Fruit fly (Drosophila melanogaster) whole organism, embryonic: ENCODE data around the gene Ppcs.

ENCODE experiments used
- Abd-B ChIP-seq: fragments of 200-800 bp; sonication (Bioruptor generic); optimal IDR thresholded peaks from 2 replicates; lab custom pipeline; 2018; ENCODE audit warnings: missing biosample characterization, mild to moderate bottlenecking, missing genetic modification characterization, moderate library complexity
- C15 ChIP-seq: fragments of 200-800 bp; sonication (Bioruptor generic); IDR thresholded peaks from 3 replicates; pipeline ENCODE4 v1.3.6; 2022; ENCODE audit warnings: missing biosample characterization, missing genetic modification characterization
- CG10321 ChIP-seq: fragments of 200-800 bp; sonication (Bioruptor generic); IDR thresholded peaks from 2 replicates; pipeline ENCODE4 v1.3.6; 2022; ENCODE audit warnings: missing biosample characterization, missing genetic modification characterization
- CG11456 ChIP-seq: fragments of 200-800 bp; sonication (Bioruptor generic); IDR thresholded peaks from 3 replicates; pipeline ENCODE4 v1.3.6; 2022; ENCODE audit warnings: missing biosample characterization, missing genetic modification characterization
- CG11504 ChIP-seq: fragments of 200-800 bp; sonication (Bioruptor generic); optimal IDR thresholded peaks from 3 replicates; lab custom pipeline; 2019; ENCODE audit warnings: missing biosample characterization, mild to moderate bottlenecking, missing genetic modification characterization, moderate library complexity
- CG11696 ChIP-seq: fragments of 200-800 bp; sonication (Bioruptor generic); IDR thresholded peaks from 2 replicates; pipeline ENCODE4 v1.3.6; 2022; ENCODE audit warnings: missing biosample characterization, missing genetic modification characterization
- CG17186 ChIP-seq: fragments of 200-800 bp; sonication (Bioruptor generic); optimal IDR thresholded peaks from 3 replicates; lab custom pipeline; 2017; ENCODE audit warnings: missing biosample characterization, missing genetic modification reagents, missing genetic modification characterization
- CG17829 ChIP-seq: fragments of 200-800 bp; optimal IDR thresholded peaks from 2 replicates; lab custom pipeline; 2019; ENCODE audit warnings: missing biosample characterization, mild to moderate bottlenecking, missing genetic modification characterization, moderate library complexity
- CG2678 ChIP-seq: fragments of 200-800 bp; sonication (Bioruptor generic); optimal IDR thresholded peaks from 3 replicates; lab custom pipeline; 2019; ENCODE audit warnings: missing biosample characterization, mild to moderate bottlenecking, missing genetic modification characterization, moderate library complexity
- CG30403 ChIP-seq: fragments of 200-800 bp; sonication (Bioruptor generic); optimal IDR thresholded peaks from 3 replicates; lab custom pipeline; 2016; ENCODE audit warnings: missing biosample characterization, missing genetic modification characterization
- CG33213 ChIP-seq: fragments of 200-800 bp; sonication (Bioruptor generic); optimal IDR thresholded peaks from 3 replicates; lab custom pipeline; 2016; ENCODE audit warnings: missing biosample characterization, missing genetic modification characterization
- CG33557 ChIP-seq: fragments of 200-800 bp; sonication (Bioruptor generic); optimal IDR thresholded peaks from 2 replicates; lab custom pipeline; 2019; ENCODE audit warnings: missing biosample characterization, mild to moderate bottlenecking, missing genetic modification characterization, moderate library complexity
- CG4854 ChIP-seq: fragments of 200-800 bp; sonication (Bioruptor generic); optimal IDR thresholded peaks from 2 replicates; lab custom pipeline; 2016; ENCODE audit warnings: missing biosample characterization, missing genetic modification characterization, inconsistent platforms
- CG5180 ChIP-seq: fragments of 200-800 bp; sonication (Bioruptor generic); optimal IDR thresholded peaks from 3 replicates; lab custom pipeline; 2017; ENCODE audit warnings: missing biosample characterization, missing genetic modification characterization, mild to moderate bottlenecking, moderate library complexity, missing genetic modification reagents
- CG7745 ChIP-seq: fragments of 200-800 bp; sonication (Bioruptor generic); optimal IDR thresholded peaks from 2 replicates; lab custom pipeline; 2018; ENCODE audit warnings: missing biosample characterization, mild to moderate bottlenecking, missing genetic modification characterization, moderate library complexity
- CG9437 ChIP-seq: fragments of 200-800 bp; sonication (Bioruptor generic); optimal IDR thresholded peaks from 2 replicates; lab custom pipeline; 2018; ENCODE audit warnings: missing biosample characterization, mild to moderate bottlenecking, missing genetic modification characterization
- CG9817 ChIP-seq: fragments of 200-800 bp; sonication (Bioruptor generic); optimal IDR thresholded peaks from 2 replicates; lab custom pipeline; 2018; ENCODE audit warnings: missing biosample characterization, mild to moderate bottlenecking, missing genetic modification characterization, moderate library complexity
- CG9932 ChIP-seq: fragments of 200-800 bp; sonication (Bioruptor generic); IDR thresholded peaks from 2 replicates; pipeline ENCODE4 v1.3.6; 2022; ENCODE audit warnings: missing biosample characterization, missing genetic modification characterization
- CHES-1-like ChIP-seq: fragments of 200-800 bp; sonication (Bioruptor generic); optimal IDR thresholded peaks from 2 replicates; lab custom pipeline; 2016; ENCODE audit warnings: missing biosample characterization, missing genetic modification characterization
- CoRest ChIP-seq: fragments of 200-800 bp; sonication (Bioruptor generic); optimal IDR thresholded peaks from 3 replicates; lab custom pipeline; 2018; ENCODE audit warnings: missing biosample characterization, mild to moderate bottlenecking, missing genetic modification characterization, moderate library complexity
- Dad ChIP-seq: fragments of 200-800 bp; sonication (Bioruptor generic); optimal IDR thresholded peaks from 3 replicates; lab custom pipeline; 2016; ENCODE audit warnings: missing biosample characterization, missing genetic modification characterization
- Dip3 ChIP-seq: fragments of 200-800 bp; sonication (Bioruptor generic); optimal IDR thresholded peaks from 3 replicates; lab custom pipeline; 2016; ENCODE audit warnings: missing biosample characterization, missing genetic modification characterization
- Dll ChIP-seq: fragments of 200-800 bp; sonication (Bioruptor generic); IDR thresholded peaks from 4 replicates; pipeline ENCODE4 v1.3.6; 2022; ENCODE audit warnings: missing biosample characterization, missing genetic modification characterization; ENCODE audit not compliant: partially characterized antibody
- ERR ChIP-seq: fragments of 200-800 bp; sonication (Bioruptor generic); optimal IDR thresholded peaks from 2 replicates; lab custom pipeline; 2016; ENCODE audit warnings: missing biosample characterization, missing genetic modification characterization
- Gsc ChIP-seq: fragments of 200-800 bp; sonication (Bioruptor generic); IDR thresholded peaks from 2 replicates; pipeline ENCODE4 v1.3.6; 2022; ENCODE audit warnings: missing biosample characterization, missing genetic modification characterization
- Hr39 ChIP-seq: fragments of >200 bp; optimal IDR thresholded peaks from 2 replicates; lab custom pipeline; 2017
- Lim3 ChIP-seq: fragments of 200-800 bp; sonication (Bioruptor generic); IDR thresholded peaks from 2 replicates; pipeline ENCODE4 v1.3.6; 2022; ENCODE audit warnings: missing biosample characterization, missing genetic modification characterization
- Oaz ChIP-seq: fragments of 200-800 bp; sonication (Bioruptor generic); IDR thresholded peaks from 2 replicates; pipeline ENCODE4 v1.3.6; 2022; ENCODE audit warnings: missing biosample characterization, missing genetic modification characterization
- Pdp1 ChIP-seq, 2 experiments: fragments of 200-800 bp; sonication (Bioruptor generic); optimal IDR thresholded peaks; 3 replicates each; lab custom pipeline; 2016; ENCODE audit warnings: missing biosample characterization in 2 of 2, missing genetic modification characterization in 2 of 2, mild to moderate bottlenecking in 1 of 2, moderate library complexity in 1 of 2
- abd-A ChIP-seq: fragments of 200-800 bp; sonication (Bioruptor generic); optimal IDR thresholded peaks from 3 replicates; lab custom pipeline; 2019; ENCODE audit warnings: missing biosample characterization, mild to moderate bottlenecking, missing genetic modification characterization, moderate library complexity
- az2 ChIP-seq: fragments of 200-800 bp; sonication (Bioruptor generic); optimal IDR thresholded peaks from 3 replicates; lab custom pipeline; 2016; ENCODE audit warnings: missing biosample characterization, missing genetic modification characterization
- chn ChIP-seq: fragments of 200-800 bp; sonication (Bioruptor generic); optimal IDR thresholded peaks from 2 replicates; lab custom pipeline; 2016; ENCODE audit warnings: missing biosample characterization, missing genetic modification characterization
- crp ChIP-seq, 2 experiments: fragments of 200-800 bp; sonication (Bioruptor generic); optimal IDR thresholded peaks; 2 replicates in 1 of 2; 3 replicates in 1 of 2; lab custom pipeline; 2017; ENCODE audit warnings: missing biosample characterization in 2 of 2, missing genetic modification characterization in 2 of 2, mild to moderate bottlenecking in 1 of 2, moderate library complexity in 1 of 2
- danr ChIP-seq: fragments of 200-800 bp; sonication (Bioruptor generic); IDR thresholded peaks from 2 replicates; pipeline ENCODE4 v1.3.6; 2022; ENCODE audit warnings: missing biosample characterization, missing genetic modification characterization
- esg ChIP-seq: fragments of 200-800 bp; sonication (Bioruptor generic); conservative IDR thresholded peaks from 2 replicates; pipeline ENCODE4 v1.3.6; 2022; ENCODE audit warnings: missing biosample characterization, missing genetic modification characterization
- h ChIP-seq: fragments of >200 bp; optimal IDR thresholded peaks from 2 replicates; lab custom pipeline; 2017
- jumu ChIP-seq: fragments of 200-800 bp; sonication (Bioruptor generic); optimal IDR thresholded peaks from 3 replicates; lab custom pipeline; 2016; ENCODE audit warnings: missing biosample characterization, missing genetic modification characterization
- lilli ChIP-seq: fragments of 200-800 bp; sonication (Bioruptor generic); optimal IDR thresholded peaks from 3 replicates; lab custom pipeline; 2016; ENCODE audit warnings: missing biosample characterization, missing genetic modification characterization
- mld ChIP-seq: fragments of 200-800 bp; sonication (Bioruptor generic); IDR thresholded peaks from 3 replicates; pipeline ENCODE4 v1.3.6; 2022; ENCODE audit warnings: missing biosample characterization, missing genetic modification characterization; ENCODE audit not compliant: partially characterized antibody
- oc ChIP-seq: fragments of 200-800 bp; sonication (Bioruptor generic); optimal IDR thresholded peaks from 2 replicates; lab custom pipeline; 2018; ENCODE audit warnings: missing biosample characterization, mild to moderate bottlenecking, missing genetic modification characterization, moderate library complexity
- pita ChIP-seq: fragments of 200-800 bp; sonication (Bioruptor generic); optimal IDR thresholded peaks from 2 replicates; lab custom pipeline; 2017; ENCODE audit warnings: missing biosample characterization, mild to moderate bottlenecking, missing genetic modification characterization
- prd ChIP-seq, 3 experiments: fragments of >200 bp in 2 of 3; fragments of 200-800 bp in 1 of 3; sonication (Bioruptor generic) in 1 of 3; optimal IDR thresholded peaks in 2 of 3; IDR thresholded peaks in 1 of 3; 2 replicates in 2 of 3; 3 replicates in 1 of 3; pipeline versions ENCODE4 v1.3.6 to Lab custom; 2017 to 2022; ENCODE audit warnings: missing biosample characterization in 1 of 3, missing genetic modification characterization in 1 of 3
- pum ChIP-seq: fragments of 200-800 bp; sonication (Bioruptor generic); optimal IDR thresholded peaks from 2 replicates; lab custom pipeline; 2016; ENCODE audit warnings: missing biosample characterization, missing genetic modification characterization
- run ChIP-seq: fragments of 200-800 bp; sonication (Bioruptor generic); optimal IDR thresholded peaks from 3 replicates; lab custom pipeline; 2018; ENCODE audit warnings: missing biosample characterization, mild to moderate bottlenecking, missing genetic modification characterization
- sd ChIP-seq: fragments of 200-800 bp; sonication (Bioruptor generic); optimal IDR thresholded peaks from 3 replicates; lab custom pipeline; 2018; ENCODE audit warnings: missing biosample characterization, mild to moderate bottlenecking, missing genetic modification characterization, moderate library complexity
- sens ChIP-seq: fragments of 200-800 bp; sonication (Bioruptor generic); peaks from one replicate; lab custom pipeline; 2016; ENCODE audit warnings: missing biosample characterization, missing genetic modification characterization
- slou ChIP-seq: fragments of 200-800 bp; sonication (Bioruptor generic); optimal IDR thresholded peaks from 3 replicates; lab custom pipeline; 2016; ENCODE audit warnings: missing biosample characterization, missing genetic modification characterization
- sr ChIP-seq: fragments of 200-800 bp; sonication (Bioruptor generic); IDR thresholded peaks from 3 replicates; pipeline ENCODE4 v1.3.6; 2022; ENCODE audit warnings: missing biosample characterization, missing genetic modification characterization

The Ppcs gene

DNA sequence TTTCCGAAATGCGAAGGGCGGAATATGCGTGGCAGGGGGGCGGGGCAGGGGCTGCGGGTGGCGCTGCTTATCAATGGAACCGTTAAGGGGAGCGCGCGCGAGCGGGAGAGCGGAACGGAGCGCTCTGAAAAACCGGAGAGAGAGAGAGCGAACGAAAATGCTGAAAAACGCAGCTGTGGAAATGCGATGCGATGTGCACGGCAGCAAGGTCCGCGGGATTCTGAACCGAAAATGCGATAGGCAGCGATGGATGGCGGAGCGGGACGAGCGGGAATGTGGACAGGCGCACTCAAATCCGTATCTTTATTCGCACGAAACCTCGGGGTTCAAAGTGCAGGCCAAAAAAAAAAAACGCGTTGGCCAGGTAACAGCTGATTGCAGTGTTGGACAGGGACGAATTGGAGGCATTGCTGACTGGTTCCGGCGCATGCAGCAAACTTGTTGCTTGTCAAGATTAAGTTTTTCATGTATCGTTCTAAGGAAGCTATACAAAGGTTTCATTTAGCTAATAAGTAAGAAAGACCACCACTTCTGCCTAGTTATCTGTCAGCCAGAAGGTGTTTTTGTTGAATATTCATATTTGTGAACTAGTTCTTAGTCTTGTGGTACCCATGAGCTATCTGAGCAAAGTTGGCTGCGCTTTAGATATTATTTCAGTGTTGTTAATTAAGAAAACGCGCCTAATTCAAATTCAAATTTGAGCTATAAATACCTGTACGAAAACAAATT is at the start of gene Ppcs (continued):
- TF ChIP-seq CG5180 (GFP tag; lab: Kevin White, UChicago) = peak; percentile 30
- peak; percentile 61; the same call in 2 of the 4 replicates for TF ChIP-seq Dll (GFP tag; lab: Robert Waterston, UW)
- TF ChIP-seq CG9817 (tag; lab: Kevin White, UChicago) = peak; percentile 56
- TF ChIP-seq Gsc = no peak
- no peak for TF ChIP-seq Oaz (GFP tag; lab: Robert Waterston, UW)
- peak; percentile 48 for TF ChIP-seq CG9932
- peak; percentile 57 for TF ChIP-seq CG9437 (GFP tag; lab: Kevin White, UChicago)
- no peak for TF ChIP-seq C15 (GFP tag; lab: Robert Waterston, UW)
- TF ChIP-seq CG33557 (GFP tag; lab: Kevin White, UChicago) = peak; percentile 59
- TF ChIP-seq slou = peak; percentile 65
- TF ChIP-seq abd-A (tag; lab: Kevin White, UChicago) = peak; percentile 25
- 0 out of 3 replicates have a peak, but pooled peaks have one; percentile 50 for TF ChIP-seq mld (GFP tag; lab: Robert Waterston, UW)
- TF ChIP-seq az2 = peak; percentile 57
- TF ChIP-seq CG11456 (GFP tag; lab: Robert Waterston, UW) = peak; percentile 27; the same call in 1 of the 3 replicates
- TF ChIP-seq chn = peak; percentile 33
- TF ChIP-seq CG17829 (tag; lab: Kevin White, UChicago) = peak; percentile 10
- peak; percentile 73 for TF ChIP-seq lilli (GFP tag; lab: Kevin White, UChicago)
- TF ChIP-seq Dad (GFP tag; lab: Kevin White, UChicago) = peak; percentile 62
- TF ChIP-seq esg (GFP tag; lab: Robert Waterston, UW) = no peak
- TF ChIP-seq CG11504 = peak; percentile 60
- TF ChIP-seq Lim3 (GFP tag; lab: Robert Waterston, UW) = no peak
- TF ChIP-seq Abd-B (GFP tag; lab: Kevin White, UChicago) = peak; percentile 50
- no peak for TF ChIP-seq CG7745 (tag; lab: Kevin White, UChicago)
- TF ChIP-seq h (lab: Kevin White, UChicago) = no peak
- no peak for TF ChIP-seq CG10321
- TF ChIP-seq prd (optimal IDR thresholded peaks at IDR 0.05; lab: Kevin White, UChicago) = no peak
- TF ChIP-seq prd (GFP tag; IDR thresholded peaks at IDR 0.05; lab: Robert Waterston, UW) = 0 out of 3 replicates have a peak, but pooled peaks have one; percentile 33
- peak; percentile 38 to 59 for TF ChIP-seq Pdp1 (GFP tag; optimal IDR thresholded peaks at IDR 0.05; lab: Kevin White, UChicago)
- 0 out of 2 replicates have a peak, but pooled peaks have one; percentile 32 for TF ChIP-seq CG11696
- peak; percentile 65 for TF ChIP-seq CHES-1-like (GFP tag; lab: Kevin White, UChicago)
- TF ChIP-seq CG2678 (tag; lab: Kevin White, UChicago) = peak; percentile 62
- peak; percentile 67 for TF ChIP-seq CG33213 (GFP tag; lab: Kevin White, UChicago)
- peak; percentile 75 for TF ChIP-seq CG30403 (GFP tag; lab: Kevin White, UChicago)
- TF ChIP-seq Dip3 (GFP tag; lab: Kevin White, UChicago) = peak; percentile 58
- TF ChIP-seq run (tag; lab: Kevin White, UChicago) = no peak
- TF ChIP-seq sd (tag; lab: Kevin White, UChicago) = peak; percentile 51
- no peak for TF ChIP-seq danr
- TF ChIP-seq sens (GFP tag; lab: Kevin White, UChicago) = peak; percentile 81
- no peak for TF ChIP-seq oc (tag; lab: Kevin White, UChicago)
- TF ChIP-seq CG17186 (GFP tag; lab: Kevin White, UChicago) = peak; percentile 83
- TF ChIP-seq Hr39 = no peak
- peak; percentile 86 to 96 for TF ChIP-seq crp (GFP tag; optimal IDR thresholded peaks at IDR 0.05; lab: Kevin White, UChicago)
- TF ChIP-seq pum = peak; percentile 70
- peak; percentile 35 for TF ChIP-seq ERR (GFP tag; lab: Kevin White, UChicago)
- TF ChIP-seq CoRest = peak; percentile 65
- no peak for TF ChIP-seq pita (GFP tag; lab: Kevin White, UChicago)
- peak; percentile 43 for TF ChIP-seq CG4854 (GFP tag; lab: Kevin White, UChicago)
- peak; percentile 52 for TF ChIP-seq jumu
- TF ChIP-seq sr (GFP tag; lab: Robert Waterston, UW) = 0 out of 3 replicates have a peak, but pooled peaks have one; percentile 17
